Fruit fly (Drosophila melanogaster): ENCODE results near the gene MED1.
A peak's percentile ranks its signal among the peaks of the same experiment; 100 is the strongest.

- peak; percentile 67 for TF ChIP-seq az2 (GFP tag; optimal IDR thresholded peaks at IDR 0.05)
- peak; percentile 62 for TF ChIP-seq yki (optimal IDR thresholded peaks at IDR 0.05)
- no peak for TF ChIP-seq CG7987 (GFP tag; optimal IDR thresholded peaks at IDR 0.05)
Measured at dm6 chr3L:21604265-21604664, 30.0 kb downstream of the MED1 start.
